Fruit fly (Drosophila melanogaster) whole organism, wandering third instar larva: Measurements from ENCODE around the gene CG12592.
"Not testable (repeated sequence)": the region's sequence is repeated elsewhere in the genome, so short reads cannot be mapped to it uniquely, and the experiment has no call there.

Source experiments
- HLH106 ChIP-seq: fragments of 200-800 bp; optimal IDR thresholded peaks from 3 replicates; lab custom pipeline; 2019; ENCODE audit warnings: missing biosample characterization, mild to moderate bottlenecking, missing genetic modification characterization, moderate library complexity
- Hnf4 ChIP-seq: fragments of 200-800 bp; sonication (Bioruptor generic); optimal IDR thresholded peaks from 2 replicates; lab custom pipeline; 2016; ENCODE audit warnings: missing biosample characterization, mild to moderate bottlenecking, missing genetic modification characterization
- Hr78 ChIP-seq: fragments of >200 bp; optimal IDR thresholded peaks from 2 replicates; lab custom pipeline; 2017; ENCODE audit warnings: missing biosample characterization, missing genetic modification characterization
- Myc ChIP-seq: fragments of >200 bp; optimal IDR thresholded peaks from 2 replicates; lab custom pipeline; 2017
- br ChIP-seq: fragments of 200-800 bp; sonication (Bioruptor generic); optimal IDR thresholded peaks from 2 replicates; lab custom pipeline; 2016; ENCODE audit warnings: missing biosample characterization, missing genetic modification characterization
- jim ChIP-seq: fragments of 175-275, 200-325 bp; sonication (Bioruptor generic); optimal IDR thresholded peaks from 2 replicates; lab custom pipeline; 2016; ENCODE audit warnings: missing biosample characterization, mild to moderate bottlenecking, missing genetic modification characterization
- pan ChIP-seq: fragments of >200 bp; optimal IDR thresholded peaks from 2 replicates; lab custom pipeline; 2017
- psq ChIP-seq: fragments of 200-800 bp; sonication (Bioruptor generic); optimal IDR thresholded peaks from 3 replicates; lab custom pipeline; 2017; ENCODE audit warnings: missing biosample characterization, mild to moderate bottlenecking, missing genetic modification characterization, moderate library complexity
- usp ChIP-seq: fragments of >200 bp; optimal IDR thresholded peaks from 2 replicates; lab custom pipeline; 2017; ENCODE audit warnings: missing biosample characterization, missing genetic modification characterization

DNA sequence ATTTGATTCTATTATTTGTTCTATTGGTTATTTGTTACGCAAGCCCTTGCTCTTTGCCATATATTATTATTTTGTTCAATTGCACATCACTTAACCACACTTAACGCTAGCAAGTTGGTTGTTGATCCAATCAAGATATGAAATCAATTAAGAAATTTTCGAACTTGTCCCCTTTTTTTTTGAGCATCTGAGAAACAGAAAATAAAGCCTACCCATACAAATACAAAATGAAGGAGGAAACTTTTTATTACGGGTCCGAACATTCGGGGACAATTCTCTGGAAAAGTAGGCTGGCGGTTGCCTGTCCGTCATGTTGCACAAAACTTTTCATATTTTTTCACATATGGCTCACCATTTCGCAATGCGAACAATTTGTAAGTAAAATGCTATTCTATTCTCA, at the start of gene CG12592:
- not testable (repeated sequence) for TF ChIP-seq psq (GFP tag; lab: Kevin White, UChicago); jim; Hr78 (GFP tag; lab: Kevin White, UChicago); HLH106 (tag; lab: Kevin White, UChicago); br (GFP tag; lab: Kevin White, UChicago); Myc; usp; Hnf4 (GFP tag; lab: Kevin White, UChicago); pan (lab: Kevin White, UChicago)
